Fruit fly (Drosophila melanogaster): ENCODE data around the gene Ube4A.

Gene Ube4A

dm6 chr2L:6648163-6648628 is 10.1 kb upstream of the Ube4A start (continued):
- TF ChIP-seq Awh (GFP tag; IDR thresholded peaks at IDR 0.05) (peak; percentile 81), corto (GFP tag; optimal IDR thresholded peaks at IDR 0.05) (peak; percentile 76), shn (GFP tag; optimal IDR thresholded peaks at IDR 0.05) (peak; percentile 87), gro (GFP tag; optimal IDR thresholded peaks at IDR 0.05) (peak; percentile 92), CG15011 (GFP tag; optimal IDR thresholded peaks at IDR 0.05) (peak; percentile 95), H15 (GFP tag; IDR thresholded peaks at IDR 0.05) (peak; percentile 89), CG9932 (GFP tag; IDR thresholded peaks at IDR 0.05) (peak; percentile 93), CG10209 (GFP tag; optimal IDR thresholded peaks at IDR 0.05) (peak; percentile 96), CG6813 (GFP tag; optimal IDR thresholded peaks at IDR 0.05) (peak; percentile 92), cato (GFP tag; optimal IDR thresholded peaks at IDR 0.05; ENCODE audit: borderline replicate concordance) (peak; percentile 89), Lpt (GFP tag; optimal IDR thresholded peaks at IDR 0.05) (no peak), CG5180 (GFP tag; optimal IDR thresholded peaks at IDR 0.05) (peak; percentile 85), CG11247 (GFP tag; IDR thresholded peaks at IDR 0.05) (peak; percentile 88), CG7987 (GFP tag; optimal IDR thresholded peaks at IDR 0.05) (peak; percentile 78), nerfin-1 (tag; optimal IDR thresholded peaks at IDR 0.05) (peak; percentile 93), ato (GFP tag; IDR thresholded peaks at IDR 0.05; ENCODE audit: partially characterized antibody) (no peak), Dfd (GFP tag; optimal IDR thresholded peaks at IDR 0.05) (peak in 1 of 2 experiments; percentile 51), CG12155 (GFP tag; optimal IDR thresholded peaks at IDR 0.05) (peak; percentile 95), Deaf1 (tag; optimal IDR thresholded peaks at IDR 0.05) (peak; percentile 83), CG10462 (GFP tag; optimal IDR thresholded peaks at IDR 0.05) (peak; percentile 90), unc-4 (GFP tag; IDR thresholded peaks at IDR 0.05; ENCODE audit: partially characterized antibody) (no peak), ind (GFP tag; optimal IDR thresholded peaks at IDR 0.05) (peak; percentile 95), Hsf (GFP tag; optimal IDR thresholded peaks at IDR 0.05) (peak; percentile 96), Dek (tag; optimal IDR thresholded peaks at IDR 0.05) (peak; percentile 93), CG10267 (tag; optimal IDR thresholded peaks at IDR 0.05) (peak; percentile 89), Oaz (GFP tag; IDR thresholded peaks at IDR 0.05) (peak; percentile 93), CG14860 (GFP tag; IDR thresholded peaks at IDR 0.05; ENCODE audit: partially characterized antibody) (no peak), stc (GFP tag; IDR thresholded peaks at IDR 0.05) (peak; percentile 92), CG11723 (GFP tag; optimal IDR thresholded peaks at IDR 0.05) (peak; percentile 93), CG9437 (GFP tag; optimal IDR thresholded peaks at IDR 0.05) (peak; percentile 90), Max (GFP tag; optimal IDR thresholded peaks at IDR 0.05) (peak; percentile 98), nerfin-2 (GFP tag; IDR thresholded peaks at IDR 0.05; ENCODE audit: partially characterized antibody) (no peak), croc (GFP tag; conservative IDR thresholded peaks at IDR 0.05) (peak; percentile 88), Side (GFP tag; optimal IDR thresholded peaks at IDR 0.05) (peak; percentile 88), Nf-YB (GFP tag; optimal IDR thresholded peaks at IDR 0.05) (peak; percentile 81), CG7839 (tag; optimal IDR thresholded peaks at IDR 0.05) (peak; percentile 97), CG17361 (GFP tag; IDR thresholded peaks at IDR 0.05) (peak; percentile 97), crc (GFP tag; optimal IDR thresholded peaks at IDR 0.05) (peak; percentile 80), gsb (GFP tag; IDR thresholded peaks at IDR 0.05) (peak; percentile 86), gsb-n (tag; optimal IDR thresholded peaks at IDR 0.05) (peak; percentile 83), CG1832 (GFP tag; optimal IDR thresholded peaks at IDR 0.05) (no peak), CTCF (GFP tag; optimal IDR thresholded peaks at IDR 0.05) (peak; percentile 61), Sin3A (optimal IDR thresholded peaks at IDR 0.05) (peak; percentile 66), repo (GFP tag; optimal IDR thresholded peaks at IDR 0.05) (peak; percentile 84), tgo (GFP tag; IDR thresholded peaks at IDR 0.05) (peak; percentile 94), chinmo (GFP tag; IDR thresholded peaks at IDR 0.05; ENCODE audit: partially characterized antibody) (no peak), dpn (GFP tag; optimal IDR thresholded peaks at IDR 0.05) (peak; percentile 94 to 96), CG2129 (GFP tag; IDR thresholded peaks at IDR 0.05; ENCODE audit: partially characterized antibody) (no peak), Med (GFP tag) (peak; percentile 99), Ets97D (GFP tag; optimal IDR thresholded peaks at IDR 0.05) (peak; percentile 85), Hey (tag; optimal IDR thresholded peaks at IDR 0.05) (no peak)
